Worm (Caenorhabditis elegans) whole organism, late embryonic: Measurements from ENCODE around the gene R09H3.3.

Source experiments
- C08G9.2 ChIP-seq: sonication (generic microtip); optimal IDR thresholded peaks from 2 replicates; lab custom pipeline; 2016; ENCODE audit warnings: mild to moderate bottlenecking, missing genetic modification characterization, moderate library complexity, missing compliant biosample characterization
- C38D4.7 ChIP-seq: fragments of 200-800 bp; sonication (Bioruptor generic); optimal IDR thresholded peaks from 2 replicates; lab custom pipeline; 2018; ENCODE audit warnings: mild to moderate bottlenecking, missing genetic modification characterization, moderate library complexity, missing compliant biosample characterization
- T23F11.4 ChIP-seq: fragments of 200-800 bp; sonication (Bioruptor generic); optimal IDR thresholded peaks from 2 replicates; lab custom pipeline; 2018; ENCODE audit warnings: mild to moderate bottlenecking, missing genetic modification characterization, missing compliant biosample characterization
- ahr-1 ChIP-seq: sonication (generic microtip); optimal IDR thresholded peaks from 2 replicates; lab custom pipeline; 2016; ENCODE audit warnings: missing genetic modification characterization, missing compliant biosample characterization
- ama-1 ChIP-seq: fragments of 150-350 bp; optimal IDR thresholded peaks from 2 replicates; lab custom pipeline; 2014
- ceh-18 ChIP-seq: sonication (generic microtip); optimal IDR thresholded peaks from 2 replicates; lab custom pipeline; 2016; ENCODE audit warnings: missing genetic modification characterization, missing compliant biosample characterization
- ceh-45 ChIP-seq: fragments of 200-800 bp; sonication (Bioruptor generic); IDR thresholded peaks from 2 replicates; pipeline ENCODE4 v1.3.6; 2022; ENCODE audit warnings: missing genetic modification reagents, missing genetic modification characterization, missing compliant biosample characterization
- ceh-9 ChIP-seq: sonication (generic microtip); optimal IDR thresholded peaks from 2 replicates; lab custom pipeline; 2016; ENCODE audit warnings: mild to moderate bottlenecking, missing genetic modification characterization, inconsistent platforms, missing compliant biosample characterization
- che-1 ChIP-seq: sonication (generic microtip); optimal IDR thresholded peaks from 2 replicates; lab custom pipeline; 2016; ENCODE audit warnings: mild to moderate bottlenecking, missing genetic modification characterization, missing compliant biosample characterization
- dve-1 ChIP-seq: sonication (generic microtip); optimal IDR thresholded peaks from 2 replicates; lab custom pipeline; 2017; ENCODE audit warnings: antibody characterized with exemption, mild to moderate bottlenecking, missing genetic modification characterization, missing compliant biosample characterization
- elt-4 ChIP-seq: sonication (generic microtip); optimal IDR thresholded peaks from 2 replicates; lab custom pipeline; 2016; ENCODE audit warnings: missing genetic modification characterization, missing compliant biosample characterization
- ets-4 ChIP-seq: sonication (generic microtip); optimal IDR thresholded peaks from 2 replicates; lab custom pipeline; 2016; ENCODE audit warnings: missing genetic modification characterization, missing compliant biosample characterization
- fkh-10 ChIP-seq: fragments of 150-350 bp; optimal IDR thresholded peaks from 2 replicates; lab custom pipeline; 2014; ENCODE audit warnings: missing biosample characterization, missing genetic modification reagents, missing genetic modification characterization
- fkh-6 ChIP-seq: sonication (generic microtip); optimal IDR thresholded peaks from 2 replicates; lab custom pipeline; 2016; ENCODE audit warnings: missing genetic modification characterization, missing compliant biosample characterization
- gmeb-2 ChIP-seq: sonication (generic microtip); optimal IDR thresholded peaks from 2 replicates; lab custom pipeline; 2016; ENCODE audit warnings: missing genetic modification characterization, inconsistent platforms, missing compliant biosample characterization
- hlh-13 ChIP-seq: fragments of 200-800 bp; sonication (Bioruptor generic); optimal IDR thresholded peaks from 2 replicates; lab custom pipeline; 2018; ENCODE audit warnings: mild to moderate bottlenecking, missing genetic modification characterization, missing compliant biosample characterization
- hlh-15 ChIP-seq: sonication (generic microtip); optimal IDR thresholded peaks from 2 replicates; lab custom pipeline; 2016; ENCODE audit warnings: missing genetic modification characterization, missing compliant biosample characterization
- hlh-6 ChIP-seq: sonication (generic microtip); optimal IDR thresholded peaks from 2 replicates; lab custom pipeline; 2016; ENCODE audit warnings: missing genotype, missing genetic modification characterization, missing compliant biosample characterization
- hlh-8 ChIP-seq: sonication (generic microtip); optimal IDR thresholded peaks from 2 replicates; lab custom pipeline; 2016; ENCODE audit warnings: missing genotype, missing genetic modification characterization, missing compliant biosample characterization
- lim-6 ChIP-seq: sonication (generic microtip); optimal IDR thresholded peaks from 2 replicates; lab custom pipeline; 2016; ENCODE audit warnings: missing genetic modification characterization, missing compliant biosample characterization
- lin-11 ChIP-seq: fragments of 200-800 bp; sonication (Bioruptor generic); optimal IDR thresholded peaks from 2 replicates; lab custom pipeline; 2018; ENCODE audit warnings: mild to moderate bottlenecking, missing genetic modification characterization, missing compliant biosample characterization
- madf-2 ChIP-seq: sonication (generic microtip); optimal IDR thresholded peaks from 2 replicates; lab custom pipeline; 2017; ENCODE audit warnings: missing genetic modification characterization, missing compliant biosample characterization
- mec-3 ChIP-seq: sonication (generic microtip); optimal IDR thresholded peaks from 2 replicates; lab custom pipeline; 2016; ENCODE audit warnings: borderline replicate concordance, missing genetic modification characterization, missing compliant biosample characterization
- npax-4 ChIP-seq: sonication (generic microtip); optimal IDR thresholded peaks from 2 replicates; lab custom pipeline; 2016; ENCODE audit warnings: missing genetic modification characterization, missing compliant biosample characterization
- pag-3 ChIP-seq: sonication (generic microtip); optimal IDR thresholded peaks from 2 replicates; lab custom pipeline; 2016; ENCODE audit warnings: missing compliant biosample characterization, missing genetic modification characterization, borderline replicate concordance
- pat-9 ChIP-seq: fragments of 200-800 bp; sonication (Bioruptor generic); optimal IDR thresholded peaks from 2 replicates; lab custom pipeline; 2018; ENCODE audit warnings: mild to moderate bottlenecking, missing genetic modification characterization, moderate library complexity, missing compliant biosample characterization
- pha-4 ChIP-seq: fragments of 150-350 bp; optimal IDR thresholded peaks from 2 replicates; lab custom pipeline; 2018; ENCODE audit warnings: missing biosample characterization, missing genetic modification reagents, missing genetic modification characterization
- ref-2 ChIP-seq: sonication (generic microtip); optimal IDR thresholded peaks from 2 replicates; lab custom pipeline; 2016; ENCODE audit warnings: missing genetic modification characterization, missing compliant biosample characterization
- rnt-1 ChIP-seq: sonication (generic microtip); optimal IDR thresholded peaks from 2 replicates; lab custom pipeline; 2016; ENCODE audit warnings: missing genetic modification characterization, missing compliant biosample characterization
- sox-2 ChIP-seq: fragments of 200-800 bp; sonication (Bioruptor generic); IDR thresholded peaks from 2 replicates; pipeline ENCODE4 v1.3.6; 2022; ENCODE audit warnings: missing genetic modification reagents, missing genetic modification characterization, missing compliant biosample characterization
- tbx-2 ChIP-seq: sonication (generic microtip); optimal IDR thresholded peaks from 2 replicates; lab custom pipeline; 2016; ENCODE audit warnings: missing genetic modification characterization, missing compliant biosample characterization
- tbx-7 ChIP-seq: sonication (generic microtip); optimal IDR thresholded peaks from 2 replicates; lab custom pipeline; 2016; ENCODE audit warnings: missing genotype, missing genetic modification characterization, missing compliant biosample characterization
- unc-3 ChIP-seq, 2 experiments: fragments of 200-800 bp in 1 of 2; sonication (Bioruptor generic) in 1 of 2; sonication (generic microtip) in 1 of 2; conservative IDR thresholded peaks in 1 of 2; optimal IDR thresholded peaks in 1 of 2; 2 replicates each; pipeline versions ENCODE4 v1.3.6 to Lab custom; 2016 to 2022; ENCODE audit warnings: missing compliant biosample characterization in 2 of 2, missing genetic modification characterization in 2 of 2, missing genetic modification reagents in 1 of 2
- unc-55 ChIP-seq: sonication (generic microtip); optimal IDR thresholded peaks from 2 replicates; lab custom pipeline; 2017; ENCODE audit warnings: missing biosample characterization, missing genetic modification reagents, missing genetic modification characterization

Gene R09H3.3

DNA sequence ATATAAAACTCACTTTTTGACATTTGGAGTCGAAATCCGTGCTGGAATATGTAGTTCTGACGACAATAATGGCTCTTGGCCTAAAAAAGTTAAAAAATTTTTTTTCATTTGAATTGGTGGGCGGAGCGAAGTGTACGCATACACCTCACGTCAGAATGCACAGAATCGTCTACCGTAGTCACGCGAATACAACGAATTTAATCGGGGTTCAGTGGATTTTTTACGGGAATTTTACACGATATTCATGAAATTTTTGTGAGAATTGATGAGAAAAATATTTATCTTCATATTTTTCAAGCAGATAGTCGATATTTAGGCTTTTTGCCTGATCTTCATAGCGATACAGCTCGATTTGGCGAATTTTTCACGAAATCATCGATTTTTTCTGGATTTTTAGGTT is at the start of gene R09H3.3:
TSS of gene R09H3.3 (minus strand) at position 101 of the 400 bp plus-strand sequence.
- TF ChIP-seq hlh-8 (no peak), npax-4 (no peak), fkh-10 (GFP tag; lab: Kevin White, UChicago) (no peak), sox-2 (GFP tag; lab: Robert Waterston, UW) (no peak), che-1 (tag; lab: Kevin White, UChicago) (no peak), mec-3 (tag; lab: Kevin White, UChicago) (no peak), elt-4 (tag; lab: Kevin White, UChicago) (no peak), rnt-1 (tag; lab: Kevin White, UChicago) (no peak), fkh-6 (no peak), dve-1 (tag; lab: Kevin White, UChicago) (no peak), lin-11 (no peak)

DNA sequence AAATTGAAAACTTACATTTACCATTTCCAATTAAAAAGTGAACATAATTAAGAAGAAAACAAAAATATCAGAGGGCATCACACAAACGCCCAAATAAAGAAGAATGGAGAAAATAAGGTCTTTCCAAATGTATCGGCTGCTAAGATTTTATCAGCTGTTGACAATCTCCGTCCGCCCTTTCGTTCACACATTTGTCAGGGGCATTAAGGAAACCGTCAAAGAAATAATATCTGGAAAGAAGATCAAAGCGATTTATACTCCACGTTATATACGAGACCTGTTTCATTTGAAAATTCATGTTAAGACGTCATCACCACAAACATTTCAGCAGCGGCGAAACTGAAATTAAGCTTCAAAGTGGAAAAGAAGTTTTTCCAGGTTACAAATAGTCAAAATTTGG is 43.9 kb upstream of the R09H3.3 start, which contains the start of gene fbxa-52:
TSS of gene fbxa-52 (minus strand) at position 101 of the 400 bp plus-strand sequence.
- TF ChIP-seq ahr-1 (tag; lab: Kevin White, UChicago) (no peak), lim-6 (tag; lab: Kevin White, UChicago) (no peak), tbx-2 (tag; lab: Kevin White, UChicago) (no peak), npax-4 (no peak), ceh-18 (tag; lab: Kevin White, UChicago) (no peak), ets-4 (tag; lab: Kevin White, UChicago) (no peak), C38D4.7 (GFP tag; lab: Kevin White, UChicago) (no peak), unc-3 (GFP tag; conservative IDR thresholded peaks at IDR 0.05; lab: Robert Waterston, UW) (no peak), unc-3 (tag; optimal IDR thresholded peaks at IDR 0.05; lab: Kevin White, UChicago) (no peak), lin-11 (no peak), hlh-13 (GFP tag; lab: Kevin White, UChicago) (no peak), che-1 (tag; lab: Kevin White, UChicago) (no peak), ceh-45 (GFP tag; lab: Robert Waterston, UW) (no peak)

DNA sequence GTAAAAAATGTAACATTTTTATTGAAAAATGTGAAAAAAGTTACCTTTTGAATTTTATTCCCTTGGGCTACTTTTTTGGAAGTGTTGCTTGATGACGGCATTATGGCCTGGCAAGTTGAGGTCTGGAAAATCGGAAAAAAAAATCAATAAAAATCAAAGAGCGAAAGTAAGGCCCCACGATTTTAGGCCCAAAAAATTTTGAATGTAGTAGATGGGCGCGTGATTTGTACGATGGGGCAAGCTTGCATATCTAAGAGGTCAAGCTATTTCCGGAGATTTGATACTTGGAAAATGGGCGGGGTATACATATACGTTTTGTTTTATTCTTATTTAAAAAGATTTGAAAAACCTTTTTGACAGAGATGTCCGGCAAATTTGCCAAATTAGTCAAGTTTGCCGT is 37.9 kb upstream of the R09H3.3 start, which contains the start of gene F07G6.5:
TSS of gene F07G6.5 (minus strand) at position 101 of the 400 bp plus-strand sequence.
- TF ChIP-seq hlh-6 (tag; lab: Kevin White, UChicago) (no peak), gmeb-2 (tag; lab: Kevin White, UChicago) (no peak), C08G9.2 (no peak), tbx-2 (tag; lab: Kevin White, UChicago) (no peak), ahr-1 (tag; lab: Kevin White, UChicago) (no peak), pag-3 (tag; lab: Kevin White, UChicago) (no peak), pha-4 (tag; lab: Kevin White, UChicago) (no peak), ceh-45 (GFP tag; lab: Robert Waterston, UW) (no peak), ref-2 (no peak), ama-1 (lab: Kevin White, UChicago) (no peak), pat-9 (tag; lab: Kevin White, UChicago) (no peak), sox-2 (GFP tag; lab: Robert Waterston, UW) (no peak)

DNA sequence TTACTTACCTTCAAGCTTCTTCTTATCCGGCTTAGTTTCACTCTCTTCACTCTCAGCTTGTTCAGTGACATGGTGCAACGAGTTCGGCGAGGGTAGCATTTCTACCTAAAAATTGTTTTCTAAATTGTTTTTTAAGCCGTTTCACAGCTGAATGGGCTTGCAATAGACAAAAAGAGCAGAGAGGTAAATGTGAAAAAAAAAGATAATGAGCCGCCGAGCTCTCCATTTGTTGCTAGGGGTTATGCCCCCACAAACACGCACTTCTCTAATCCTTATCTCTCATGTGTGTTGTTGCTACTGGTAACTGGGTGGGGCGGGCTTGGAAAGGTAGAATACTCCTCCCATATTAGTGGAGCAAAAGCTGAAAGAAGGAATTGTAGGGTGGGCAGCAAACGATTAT is 35.2 kb upstream of the R09H3.3 start, which contains the start of gene C36C9.5:
TSS of gene C36C9.5 (minus strand) at position 101 of the 400 bp plus-strand sequence.
- TF ChIP-seq unc-55 (no peak), elt-4 (tag; lab: Kevin White, UChicago) (no peak), madf-2 (no peak), tbx-7 (tag; lab: Kevin White, UChicago) (no peak), hlh-13 (GFP tag; lab: Kevin White, UChicago) (no peak), T23F11.4 (no peak), npax-4 (no peak), gmeb-2 (tag; lab: Kevin White, UChicago) (no peak), ceh-9 (tag; lab: Kevin White, UChicago) (no peak), pat-9 (tag; lab: Kevin White, UChicago) (no peak), hlh-15 (no peak)
